Worm (Caenorhabditis elegans): Measurements from ENCODE around the gene nlp-69.

nlp-69 gene

DNA sequence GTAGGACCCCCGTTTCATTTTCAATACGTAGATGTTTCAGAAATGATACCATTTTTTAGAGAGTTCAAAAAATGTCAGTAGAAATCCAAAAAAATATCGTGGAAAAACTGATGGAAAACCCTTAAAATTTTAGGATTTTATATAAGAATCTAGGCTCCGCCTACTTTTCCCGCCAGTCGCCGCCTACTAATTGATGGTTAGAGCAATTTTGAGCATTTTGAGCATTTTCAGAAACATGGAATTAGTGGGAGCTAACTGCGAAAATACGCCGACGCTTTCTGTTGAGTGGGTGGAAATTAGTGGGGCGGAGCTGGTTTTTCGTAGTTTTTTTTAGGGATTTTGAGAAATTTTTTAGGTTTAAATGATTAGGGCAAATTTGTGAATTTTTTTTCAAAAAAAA is 38.4 kb upstream of the nlp-69 start, which contains the start of gene ssu-1:
Gene ssu-1, minus strand, starts transcription at position 101 of the 400 bp plus-strand sequence.
- no peak for TF ChIP-seq mdl-1 (tag; optimal IDR thresholded peaks at IDR 0.05)
- TF ChIP-seq hmg-11 (tag; optimal IDR thresholded peaks at IDR 0.05) = no peak
- TF ChIP-seq nhr-23 (tag; optimal IDR thresholded peaks at IDR 0.05) = no peak
- TF ChIP-seq fkh-2 (tag; optimal IDR thresholded peaks at IDR 0.05) = no peak

- no peak for TF ChIP-seq eor-1 (tag; optimal IDR thresholded peaks at IDR 0.05)
- TF ChIP-seq mml-1 (tag; optimal IDR thresholded peaks at IDR 0.05) = no peak
- no peak for TF ChIP-seq egl-5 (tag; optimal IDR thresholded peaks at IDR 0.05)
- TF ChIP-seq nhr-12 (tag; optimal IDR thresholded peaks at IDR 0.05) = no peak
- no peak for TF ChIP-seq elt-3 (tag; optimal IDR thresholded peaks at IDR 0.05)
- TF ChIP-seq nhr-25 (tag; optimal IDR thresholded peaks at IDR 0.05) = no peak
- TF ChIP-seq aly-2 (tag; optimal IDR thresholded peaks at IDR 0.05) = no peak
- no peak for TF ChIP-seq nhr-67 (tag; optimal IDR thresholded peaks at IDR 0.05)
- TF ChIP-seq zag-1 (tag; optimal IDR thresholded peaks at IDR 0.05) = no peak
- TF ChIP-seq sea-2 (GFP tag; optimal IDR thresholded peaks at IDR 0.05) = no peak
- TF ChIP-seq ceh-9 (tag; optimal IDR thresholded peaks at IDR 0.05) = no peak
- TF ChIP-seq hmg-11 (tag; optimal IDR thresholded peaks at IDR 0.05) = no peak
- TF ChIP-seq ZK546.5 (tag; optimal IDR thresholded peaks at IDR 0.05) = no peak
- no peak for TF ChIP-seq ceh-82 (tag; optimal IDR thresholded peaks at IDR 0.05)
- TF ChIP-seq daf-12 (tag; optimal IDR thresholded peaks at IDR 0.05) = no peak
- TF ChIP-seq nhr-23 (tag; optimal IDR thresholded peaks at IDR 0.05) = no peak
- TF ChIP-seq skn-1 (tag; optimal IDR thresholded peaks at IDR 0.05) = no peak
- no peak for TF ChIP-seq tbx-2 (tag; optimal IDR thresholded peaks at IDR 0.05)
Measured at ce11 chrV:20127543-20127942, 32.7 kb upstream of the nlp-69 start.

DNA sequence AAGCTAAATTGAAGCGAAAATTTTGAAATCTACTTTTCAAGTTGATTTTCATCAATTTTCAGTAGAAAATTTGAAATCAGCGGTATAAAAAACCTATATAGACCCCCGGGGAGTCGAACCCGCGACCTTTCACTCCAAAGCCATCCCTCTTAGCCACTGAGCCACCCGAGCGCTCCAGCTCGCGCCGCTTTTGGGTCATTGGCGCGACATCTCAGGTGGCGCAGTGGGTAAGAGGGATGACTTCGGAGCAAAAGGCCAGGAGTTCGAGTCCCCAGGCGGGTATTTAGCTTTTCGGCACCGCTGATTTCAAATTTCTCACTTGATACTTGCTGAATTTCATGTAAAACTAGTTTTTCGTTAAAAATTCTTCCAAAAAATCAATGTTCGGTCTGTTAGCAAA is 31.8 kb upstream of the nlp-69 start:
- TF ChIP-seq nfya-1 (tag; optimal IDR thresholded peaks at IDR 0.05; ENCODE audit: insufficient read depth) = no peak
- TF ChIP-seq fos-1 (tag; optimal IDR thresholded peaks at IDR 0.05) = no peak
- TF ChIP-seq ceh-28 (tag; optimal IDR thresholded peaks at IDR 0.05) = no peak

DNA sequence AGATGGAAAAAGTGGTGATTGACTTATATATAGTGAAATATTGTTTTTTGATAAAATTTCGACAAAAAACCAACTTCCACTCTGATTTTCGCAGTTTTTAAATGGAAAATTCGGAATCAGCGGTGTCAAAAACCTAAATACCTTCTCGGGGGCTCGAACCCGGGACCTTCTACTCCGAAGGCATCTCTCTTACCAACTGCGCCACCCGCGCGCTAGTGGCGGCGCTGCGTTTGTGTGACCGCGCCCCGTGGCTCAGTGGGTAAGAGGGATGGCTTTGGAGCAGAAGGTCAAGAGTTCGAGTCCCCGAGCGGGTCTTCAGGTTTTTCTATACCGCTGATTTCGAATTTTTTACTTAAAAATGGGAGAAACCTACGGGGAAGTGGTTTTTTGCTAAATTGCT is 30.3 kb upstream of the nlp-69 start:
- TF ChIP-seq egl-27 (tag; optimal IDR thresholded peaks at IDR 0.05) (no peak), unc-39 (tag; optimal IDR thresholded peaks at IDR 0.05) (no peak), lin-39 (tag; optimal IDR thresholded peaks at IDR 0.05) (no peak), nhr-28 (tag; optimal IDR thresholded peaks at IDR 0.05) (no peak)

ce11 chrV:20124393-20124792 is 29.6 kb upstream of the nlp-69 start:
- TF ChIP-seq ceh-9 (tag; optimal IDR thresholded peaks at IDR 0.05) = no peak
- TF ChIP-seq tbx-2 (tag; optimal IDR thresholded peaks at IDR 0.05) = no peak
- no peak for TF ChIP-seq elt-2 (tag; optimal IDR thresholded peaks at IDR 0.05)
- TF ChIP-seq R02D3.7 (tag; optimal IDR thresholded peaks at IDR 0.05) = no peak
- TF ChIP-seq snpc-4 (tag; optimal IDR thresholded peaks at IDR 0.05) = no peak
- TF ChIP-seq nhr-28 (tag; optimal IDR thresholded peaks at IDR 0.05) = no peak
- no peak for TF ChIP-seq nhr-76 (tag; optimal IDR thresholded peaks at IDR 0.05)
- TF ChIP-seq ztf-11 (tag; optimal IDR thresholded peaks at IDR 0.05) = no peak
- no peak for TF ChIP-seq pha-4 (tag; optimal IDR thresholded peaks at IDR 0.05)
- TF ChIP-seq egl-27 (tag; optimal IDR thresholded peaks at IDR 0.05) = no peak
- TF ChIP-seq jun-1 (tag; optimal IDR thresholded peaks at IDR 0.05) = no peak
- no peak for TF ChIP-seq lin-39 (tag; optimal IDR thresholded peaks at IDR 0.05)
- no peak for TF ChIP-seq ceh-16 (tag; optimal IDR thresholded peaks at IDR 0.05)
- TF ChIP-seq ama-1 (optimal IDR thresholded peaks at IDR 0.05) = no peak
- TF ChIP-seq elt-3 (tag; optimal IDR thresholded peaks at IDR 0.05) = no peak
- no peak for TF ChIP-seq nhr-237 (tag; optimal IDR thresholded peaks at IDR 0.05)
- no peak for TF ChIP-seq nhr-23 (tag; optimal IDR thresholded peaks at IDR 0.05)

Data from whole organism, L3 larva.